Worm (Caenorhabditis elegans): ENCODE measurements around the gene frpr-16.

- TF ChIP-seq klf-2 (GFP tag; conservative IDR thresholded peaks at IDR 0.05) (no peak), T22C8.4 (GFP tag; IDR thresholded peaks at IDR 0.05) (no peak), ztf-29 (GFP tag; IDR thresholded peaks at IDR 0.05) (no peak)
Observed at ce11 chrII:6016410-6016809, 14.6 kb downstream of the frpr-16 start, which contains the start of gene ZK84.5.

All from whole organism, midembryonic.